Fruit fly (Drosophila melanogaster) whole organism, embryonic: ENCODE results near the gene CG9837.

Source experiments
- Adf1 ChIP-seq: fragments of 200-800 bp; sonication (Bioruptor generic); IDR thresholded peaks from 2 replicates; pipeline ENCODE4 v1.3.6; 2022; ENCODE audit warnings: missing biosample characterization, missing genetic modification characterization
- Asciz ChIP-seq: fragments of 200-800 bp; sonication (Bioruptor generic); optimal IDR thresholded peaks from 2 replicates; lab custom pipeline; 2017; ENCODE audit warnings: missing biosample characterization, mild to moderate bottlenecking, missing genetic modification characterization, missing genetic modification reagents
- CG10543 ChIP-seq: fragments of 200-800 bp; sonication (Bioruptor generic); optimal IDR thresholded peaks from 3 replicates; lab custom pipeline; 2017; ENCODE audit warnings: missing biosample characterization, mild to moderate bottlenecking, missing genetic modification characterization, moderate library complexity
- CG11093 ChIP-seq: fragments of 200-800 bp; sonication (Bioruptor generic); IDR thresholded peaks from 3 replicates; pipeline ENCODE4 v1.3.6; 2022; ENCODE audit warnings: missing biosample characterization, missing genetic modification characterization
- CG11696 ChIP-seq: fragments of 200-800 bp; sonication (Bioruptor generic); IDR thresholded peaks from 2 replicates; pipeline ENCODE4 v1.3.6; 2022; ENCODE audit warnings: missing biosample characterization, missing genetic modification characterization
- CG12071 ChIP-seq: fragments of 200-800 bp; sonication (Bioruptor generic); optimal IDR thresholded peaks from 3 replicates; lab custom pipeline; 2018; ENCODE audit warnings: missing biosample characterization, mild to moderate bottlenecking, missing genetic modification characterization
- CG12299 ChIP-seq: fragments of 200-800 bp; sonication (Bioruptor generic); optimal IDR thresholded peaks from 2 replicates; lab custom pipeline; 2018; ENCODE audit warnings: missing biosample characterization, mild to moderate bottlenecking, missing genetic modification characterization
- CG12659 ChIP-seq: fragments of 200-800 bp; sonication (Bioruptor generic); optimal IDR thresholded peaks from 3 replicates; lab custom pipeline; 2017; ENCODE audit warnings: mild to moderate bottlenecking, missing biosample characterization, missing genetic modification reagents, missing genetic modification characterization
- CG16779 ChIP-seq: fragments of 200-800 bp; sonication (Bioruptor generic); IDR thresholded peaks from 2 replicates; pipeline ENCODE4 v1.3.6; 2022; ENCODE audit warnings: missing biosample characterization, missing genetic modification characterization
- CG17568 ChIP-seq: fragments of 200-800 bp; sonication (Bioruptor generic); optimal IDR thresholded peaks from 2 replicates; lab custom pipeline; 2018; ENCODE audit warnings: missing biosample characterization, mild to moderate bottlenecking, missing genetic modification characterization, moderate library complexity
- CG30020 ChIP-seq: fragments of 200-800 bp; optimal IDR thresholded peaks from 2 replicates; lab custom pipeline; 2019; ENCODE audit warnings: missing biosample characterization, mild to moderate bottlenecking, missing genetic modification characterization, moderate library complexity
- CG33557 ChIP-seq: fragments of 200-800 bp; sonication (Bioruptor generic); optimal IDR thresholded peaks from 2 replicates; lab custom pipeline; 2019; ENCODE audit warnings: missing biosample characterization, mild to moderate bottlenecking, missing genetic modification characterization, moderate library complexity
- CG43689 ChIP-seq: fragments of 200-800 bp; sonication (Bioruptor generic); IDR thresholded peaks from 2 replicates; pipeline ENCODE4 v1.3.6; 2022; ENCODE audit warnings: missing biosample characterization, missing genetic modification characterization
- CG4820 ChIP-seq: fragments of 200-800 bp; sonication (Bioruptor generic); optimal IDR thresholded peaks from 3 replicates; lab custom pipeline; 2016; ENCODE audit warnings: missing biosample characterization, missing genetic modification characterization
- CG6175 ChIP-seq: fragments of 200-800 bp; sonication (Bioruptor generic); IDR thresholded peaks from 3 replicates; pipeline ENCODE4 v1.3.6; 2022; ENCODE audit warnings: missing biosample characterization, missing genetic modification characterization
- CG6765 ChIP-seq: fragments of 200-800 bp; sonication (Bioruptor generic); optimal IDR thresholded peaks from 3 replicates; lab custom pipeline; 2017; ENCODE audit warnings: missing biosample characterization, mild to moderate bottlenecking, missing genetic modification characterization
- Dip2 ChIP-seq: fragments of 200-800 bp; sonication (Bioruptor generic); IDR thresholded peaks from 2 replicates; pipeline ENCODE4 v1.3.6; 2022; ENCODE audit warnings: missing biosample characterization, missing genetic modification characterization
- Dref ChIP-seq: fragments of 200-800 bp; sonication (Bioruptor generic); IDR thresholded peaks from 2 replicates; pipeline ENCODE4 v1.3.6; 2022; ENCODE audit warnings: missing biosample characterization, missing genetic modification characterization
- E2f1 ChIP-seq: fragments of 200-800 bp; sonication (Bioruptor generic); IDR thresholded peaks from 2 replicates; pipeline ENCODE4 v1.3.6; 2022; ENCODE audit warnings: missing biosample characterization, missing genetic modification characterization
- ERR ChIP-seq: fragments of 200-800 bp; sonication (Bioruptor generic); optimal IDR thresholded peaks from 2 replicates; lab custom pipeline; 2016; ENCODE audit warnings: missing biosample characterization, missing genetic modification characterization
- HLH54F ChIP-seq: fragments of 200-800 bp; sonication (Bioruptor generic); optimal IDR thresholded peaks from 3 replicates; lab custom pipeline; 2016; ENCODE audit warnings: missing biosample characterization, missing genetic modification characterization
- Myb ChIP-seq: fragments of 200-800 bp; sonication (Bioruptor generic); optimal IDR thresholded peaks from 2 replicates; lab custom pipeline; 2016; ENCODE audit warnings: missing biosample characterization, missing genetic modification characterization
- Pdp1 ChIP-seq, 2 experiments: fragments of 200-800 bp; sonication (Bioruptor generic); optimal IDR thresholded peaks; 3 replicates each; lab custom pipeline; 2016; ENCODE audit warnings: missing biosample characterization in 2 of 2, missing genetic modification characterization in 2 of 2, mild to moderate bottlenecking in 1 of 2, moderate library complexity in 1 of 2
- al ChIP-seq: fragments of 200-800 bp; sonication (Bioruptor generic); IDR thresholded peaks from 2 replicates; pipeline ENCODE4 v1.3.6; 2022; ENCODE audit warnings: missing biosample characterization, missing genetic modification characterization
- ara ChIP-seq: fragments of 200-800 bp; sonication (Bioruptor generic); IDR thresholded peaks from 2 replicates; pipeline ENCODE4 v1.3.6; 2022; ENCODE audit warnings: missing biosample characterization, missing genetic modification characterization
- bigmax ChIP-seq: fragments of 200-800 bp; sonication (Bioruptor generic); optimal IDR thresholded peaks from 2 replicates; lab custom pipeline; 2018; ENCODE audit warnings: missing biosample characterization, mild to moderate bottlenecking, missing genetic modification characterization
- chinmo ChIP-seq: fragments of 200-800 bp; sonication (Bioruptor generic); IDR thresholded peaks from 4 replicates; pipeline ENCODE4 v1.3.6; 2022; ENCODE audit warnings: missing biosample characterization, missing genetic modification characterization; ENCODE audit not compliant: partially characterized antibody
- ci ChIP-seq: fragments of 200-800 bp; sonication (Bioruptor generic); IDR thresholded peaks from 3 replicates; pipeline ENCODE4 v1.3.6; 2022; ENCODE audit warnings: missing biosample characterization, missing genetic modification characterization
- corto ChIP-seq: fragments of 200-800 bp; sonication (Bioruptor generic); optimal IDR thresholded peaks from 2 replicates; lab custom pipeline; 2016; ENCODE audit warnings: missing biosample characterization, mild to moderate bottlenecking, missing genetic modification characterization, moderate library complexity
- crol ChIP-seq: fragments of 200-800 bp; sonication (Bioruptor generic); IDR thresholded peaks from 2 replicates; pipeline ENCODE4 v1.3.6; 2022; ENCODE audit warnings: missing biosample characterization, missing genetic modification characterization
- da ChIP-seq: fragments of 200-800 bp; sonication (Bioruptor generic); optimal IDR thresholded peaks from 2 replicates; lab custom pipeline; 2016; ENCODE audit warnings: missing biosample characterization, missing genetic modification characterization
- dmrt99B ChIP-seq: fragments of 200-800 bp; sonication (Bioruptor generic); optimal IDR thresholded peaks from 2 replicates; lab custom pipeline; 2018; ENCODE audit warnings: missing biosample characterization, mild to moderate bottlenecking, missing genetic modification characterization, moderate library complexity
- fd102C ChIP-seq: fragments of 200-800 bp; sonication (Bioruptor generic); optimal IDR thresholded peaks from 2 replicates; lab custom pipeline; 2018; ENCODE audit warnings: missing biosample characterization, mild to moderate bottlenecking, missing genetic modification characterization, moderate library complexity
- fru ChIP-seq: fragments of >200 bp; optimal IDR thresholded peaks from 2 replicates; lab custom pipeline; 2017
- luna ChIP-seq: fragments of 200-800 bp; sonication (Bioruptor generic); optimal IDR thresholded peaks from 2 replicates; lab custom pipeline; 2016; ENCODE audit warnings: missing biosample characterization, missing genetic modification characterization
- mirr ChIP-seq: fragments of 200-800 bp; sonication (Bioruptor generic); optimal IDR thresholded peaks from 3 replicates; lab custom pipeline; 2018; ENCODE audit warnings: missing biosample characterization, mild to moderate bottlenecking, missing genetic modification characterization
- phol ChIP-seq: fragments of 200-800 bp; sonication (Bioruptor generic); optimal IDR thresholded peaks from 3 replicates; lab custom pipeline; 2018; ENCODE audit warnings: missing biosample characterization, mild to moderate bottlenecking, missing genetic modification characterization, moderate library complexity
- schlank ChIP-seq: fragments of 200-800 bp; sonication (Bioruptor generic); optimal IDR thresholded peaks from 2 replicates; lab custom pipeline; 2018; ENCODE audit warnings: missing biosample characterization, mild to moderate bottlenecking, missing genetic modification characterization
- shn ChIP-seq: fragments of 200-800 bp; sonication (Bioruptor generic); optimal IDR thresholded peaks from 3 replicates; lab custom pipeline; 2016; ENCODE audit warnings: missing biosample characterization, missing genetic modification characterization
- sr ChIP-seq: fragments of 200-800 bp; sonication (Bioruptor generic); IDR thresholded peaks from 3 replicates; pipeline ENCODE4 v1.3.6; 2022; ENCODE audit warnings: missing biosample characterization, missing genetic modification characterization
- ssp ChIP-seq: fragments of 200-800 bp; sonication (Bioruptor generic); IDR thresholded peaks from 2 replicates; pipeline ENCODE4 v1.3.6; 2022; ENCODE audit warnings: missing biosample characterization, missing genetic modification characterization
- twi ChIP-seq: fragments of 200-800 bp; optimal IDR thresholded peaks from 2 replicates; lab custom pipeline; 2019; ENCODE audit warnings: missing biosample characterization, mild to moderate bottlenecking, missing genetic modification characterization, moderate library complexity
- unc-4 ChIP-seq: fragments of 200-800 bp; sonication (Bioruptor generic); IDR thresholded peaks from 2 replicates; pipeline ENCODE4 v1.3.6; 2022; ENCODE audit warnings: missing biosample characterization, missing genetic modification characterization; ENCODE audit not compliant: partially characterized antibody
- unpg ChIP-seq: fragments of 200-800 bp; sonication (Bioruptor generic); optimal IDR thresholded peaks from 3 replicates; lab custom pipeline; 2018; ENCODE audit warnings: missing biosample characterization, mild to moderate bottlenecking, missing genetic modification characterization, moderate library complexity
- usp ChIP-seq: fragments of >200 bp; optimal IDR thresholded peaks from 2 replicates; lab custom pipeline; 2017; ENCODE audit warnings: missing biosample characterization, missing genetic modification characterization
- wdn ChIP-seq: fragments of 200-800 bp; sonication (Bioruptor generic); IDR thresholded peaks from 2 replicates; pipeline ENCODE4 v1.3.6; 2022; ENCODE audit warnings: missing biosample characterization, missing genetic modification characterization

CG9837 gene

dm6 chr3R:8798332-8798731, 15.0 kb downstream of the CG9837 start (continued):
- TF ChIP-seq unc-4 (no peak), HLH54F (GFP tag; lab: Kevin White, UChicago) (no peak), CG10543 (GFP tag; lab: Kevin White, UChicago) (peak; percentile 56), corto (GFP tag; lab: Kevin White, UChicago) (no peak), dmrt99B (tag; lab: Kevin White, UChicago) (no peak), Dref (GFP tag; lab: Robert Waterston, UW) (no peak), unpg (GFP tag; lab: Kevin White, UChicago) (no peak)

DNA sequence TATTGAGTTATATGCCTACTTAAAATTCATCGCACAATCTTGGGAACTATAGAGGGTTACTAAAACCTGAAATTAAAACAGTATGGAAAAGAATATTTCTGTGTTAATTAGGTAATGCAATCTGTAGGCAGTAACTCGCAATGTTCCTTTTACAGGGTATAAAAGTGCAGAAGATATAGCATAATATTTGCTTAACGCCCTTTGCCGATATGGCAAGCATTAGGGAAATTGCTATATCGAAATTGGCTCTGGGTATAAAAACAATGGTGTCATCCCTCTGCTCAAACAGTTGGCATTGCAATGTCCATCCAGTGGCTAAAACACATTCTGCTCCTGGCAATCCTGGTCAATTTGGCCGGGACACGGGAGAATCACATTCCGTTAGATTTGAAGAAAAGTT, 19.0 kb downstream of the CG9837 start, which contains the start of gene Ir85a:
TSS of gene Ir85a (plus strand) at position 301 of the 400 bp plus-strand sequence.
- no peak for TF ChIP-seq Adf1 (GFP tag; lab: Robert Waterston, UW)
- no peak for TF ChIP-seq usp (GFP tag; lab: Kevin White, UChicago)
- no peak for TF ChIP-seq CG12071 (GFP tag; lab: Kevin White, UChicago)
- no peak for TF ChIP-seq twi (tag; lab: Kevin White, UChicago)
- TF ChIP-seq Asciz (GFP tag; lab: Kevin White, UChicago), result no peak
- TF ChIP-seq bigmax (GFP tag; lab: Kevin White, UChicago), result no peak
- TF ChIP-seq CG17568, result no peak
- TF ChIP-seq phol (tag; lab: Kevin White, UChicago), result no peak
- no peak for TF ChIP-seq Dref (GFP tag; lab: Robert Waterston, UW)
- TF ChIP-seq schlank (tag; lab: Kevin White, UChicago), result no peak
- TF ChIP-seq CG11093, result no peak
- no peak for TF ChIP-seq shn (GFP tag; lab: Kevin White, UChicago)
- TF ChIP-seq CG43689 (GFP tag; lab: Robert Waterston, UW), result no peak
- TF ChIP-seq wdn (GFP tag; lab: Robert Waterston, UW), result no peak
- TF ChIP-seq fru (lab: Kevin White, UChicago), result no peak
- no peak for TF ChIP-seq mirr (GFP tag; lab: Kevin White, UChicago)
- no peak for TF ChIP-seq CG6765 (GFP tag; lab: Kevin White, UChicago)
- no peak for TF ChIP-seq sr (GFP tag; lab: Robert Waterston, UW)
- no peak for TF ChIP-seq CG12299 (tag; lab: Kevin White, UChicago)

dm6 chr3R:8793726-8794125, 19.7 kb downstream of the CG9837 start:
- TF ChIP-seq CG6175, result 0 out of 3 replicates have a peak, but pooled peaks have one; percentile 32
- no peak for TF ChIP-seq CG33557 (GFP tag; lab: Kevin White, UChicago)
- TF ChIP-seq Pdp1 (GFP tag; optimal IDR thresholded peaks at IDR 0.05; lab: Kevin White, UChicago), result peak in 1 of 2 experiments; percentile 23
- TF ChIP-seq ara (GFP tag; lab: Robert Waterston, UW), result 0 out of 2 replicates have a peak, but pooled peaks have one; percentile 9
- TF ChIP-seq crol (GFP tag; lab: Robert Waterston, UW), result peak; percentile 49
- TF ChIP-seq ssp (GFP tag; lab: Robert Waterston, UW), result no peak
- no peak for TF ChIP-seq CG12659
- TF ChIP-seq da, result no peak
- TF ChIP-seq chinmo (GFP tag; lab: Robert Waterston, UW), result peak; percentile 64; the same call in 3 of the 4 replicates

dm6 chr3R:8792463-8793175, 20.8 kb downstream of the CG9837 start:
- TF ChIP-seq ci (GFP tag; lab: Robert Waterston, UW), result 0 out of 3 replicates have a peak, but pooled peaks have one; percentile 24
- no peak for TF ChIP-seq luna (GFP tag; lab: Kevin White, UChicago)
- no peak for TF ChIP-seq usp (GFP tag; lab: Kevin White, UChicago)
- TF ChIP-seq CG11696 (GFP tag; lab: Robert Waterston, UW), result no peak
- no peak for TF ChIP-seq Dip2 (GFP tag; lab: Robert Waterston, UW)
- no peak for TF ChIP-seq CG4820 (GFP tag; lab: Kevin White, UChicago)
- TF ChIP-seq chinmo (GFP tag; lab: Robert Waterston, UW), result 0 out of 4 replicates have a peak, but pooled peaks have one; percentile 40
- no peak for TF ChIP-seq CG16779 (GFP tag; lab: Robert Waterston, UW)
- no peak for TF ChIP-seq fd102C
- TF ChIP-seq E2f1 (GFP tag; lab: Robert Waterston, UW), result no peak
- TF ChIP-seq al, result no peak
- TF ChIP-seq CG30020, result no peak
- TF ChIP-seq Myb (GFP tag; lab: Kevin White, UChicago), result no peak
- TF ChIP-seq ERR (GFP tag; lab: Kevin White, UChicago), result no peak
